Worm (Caenorhabditis elegans): ENCODE results near the gene C09B8.4.

Gene C09B8.4

DNA sequence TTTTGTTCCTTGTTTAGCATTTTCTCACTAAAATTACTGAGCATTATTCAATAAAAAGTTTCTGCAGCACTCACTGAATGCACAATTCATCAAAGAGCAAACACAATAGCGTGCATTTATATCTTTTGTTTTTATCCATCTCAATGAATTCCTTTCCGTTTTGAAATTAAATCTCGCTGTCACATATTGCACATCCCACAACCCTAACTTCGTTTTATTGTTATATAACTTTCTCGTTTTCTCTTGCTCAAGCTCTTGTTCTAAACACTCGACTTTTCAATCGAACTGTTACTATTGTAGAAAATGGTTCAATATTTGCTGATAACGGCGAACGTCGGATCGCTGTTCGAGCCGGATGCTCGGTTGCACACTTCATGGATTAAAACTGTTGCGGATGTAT is 11.4 kb upstream of the C09B8.4 start, which contains the start of gene ipp-5:
TSS of gene ipp-5 (plus strand) at position 301 of the 400 bp plus-strand sequence.
- TF ChIP-seq unc-130 (tag; optimal IDR thresholded peaks at IDR 0.05) (no peak), elt-2 (tag; optimal IDR thresholded peaks at IDR 0.05) (no peak), nhr-237 (tag; optimal IDR thresholded peaks at IDR 0.05) (no peak), irx-1 (tag; optimal IDR thresholded peaks at IDR 0.05) (no peak), nhr-90 (tag; optimal IDR thresholded peaks at IDR 0.05; ENCODE audit: poor library complexity) (no peak), lin-35 (GFP tag; optimal IDR thresholded peaks at IDR 0.05) (no peak), efl-1 (optimal IDR thresholded peaks at IDR 0.05) (no peak), efl-1 (GFP tag; optimal IDR thresholded peaks at IDR 0.05 in 1 of 2) (no peak), nhr-84 (tag; optimal IDR thresholded peaks at IDR 0.05) (no peak), pag-3 (tag; optimal IDR thresholded peaks at IDR 0.05; ENCODE audit: borderline replicate concordance, insufficient read depth) (no peak), grh-1 (GFP tag; IDR thresholded peaks at IDR 0.05) (no peak), nhr-20 (tag; optimal IDR thresholded peaks at IDR 0.05) (no peak), mef-2 (tag; optimal IDR thresholded peaks at IDR 0.05) (no peak), lin-13 (GFP tag; optimal IDR thresholded peaks at IDR 0.05) (no peak), egl-13 (tag; optimal IDR thresholded peaks at IDR 0.05) (no peak), pqm-1 (tag; optimal IDR thresholded peaks at IDR 0.05) (no peak), jun-1 (tag; optimal IDR thresholded peaks at IDR 0.05) (no peak), hpl-2 (GFP tag; optimal IDR thresholded peaks at IDR 0.05) (no peak), dsc-1 (tag; optimal IDR thresholded peaks at IDR 0.05) (no peak), ceh-63 (GFP tag; optimal IDR thresholded peaks at IDR 0.05) (no peak)

DNA sequence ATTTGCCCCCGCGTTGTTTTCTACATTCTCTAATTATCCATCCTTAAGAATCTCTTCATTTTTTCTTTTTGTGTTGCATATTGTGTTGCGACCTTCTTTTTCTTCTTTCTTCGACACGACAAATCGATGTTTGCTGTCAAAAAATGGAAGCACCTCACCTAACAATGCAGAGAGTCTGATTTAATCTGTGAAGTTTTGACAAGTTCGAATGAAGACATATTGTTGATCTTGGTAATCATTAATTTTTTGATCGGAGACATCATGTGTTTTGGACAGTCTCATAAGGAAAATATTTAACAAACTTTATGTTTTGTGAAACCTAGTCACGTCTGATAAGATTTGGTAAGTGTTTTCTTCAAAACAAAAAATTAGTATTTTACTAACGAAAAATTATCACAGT is 9.3 kb upstream of the C09B8.4 start:
- peak; percentile 49 for TF ChIP-seq lin-14 (GFP tag; optimal IDR thresholded peaks at IDR 0.05)
- peak; percentile 48 for TF ChIP-seq nhr-71 (tag; optimal IDR thresholded peaks at IDR 0.05)
- peak; percentile 84 for TF ChIP-seq nhr-85 (tag)
- TF ChIP-seq fos-1 (tag; optimal IDR thresholded peaks at IDR 0.05): no peak
- TF ChIP-seq lin-35 (GFP tag; optimal IDR thresholded peaks at IDR 0.05): peak in 1 of 2 experiments; percentile 13
- peak; percentile 16 for TF ChIP-seq snu-23 (GFP tag; optimal IDR thresholded peaks at IDR 0.05)
- no peak for TF ChIP-seq fkh-4 (tag; optimal IDR thresholded peaks at IDR 0.05; ENCODE audit: borderline replicate concordance)
- TF ChIP-seq elt-3 (tag; optimal IDR thresholded peaks at IDR 0.05): peak in 2 of 6 experiments; percentile 8 to 36
- peak; percentile 36 for TF ChIP-seq blmp-1 (tag; optimal IDR thresholded peaks at IDR 0.05)
- TF ChIP-seq nhr-20 (tag; optimal IDR thresholded peaks at IDR 0.05): peak; percentile 55
- no peak for TF ChIP-seq zip-4 (GFP tag; optimal IDR thresholded peaks at IDR 0.05)

DNA sequence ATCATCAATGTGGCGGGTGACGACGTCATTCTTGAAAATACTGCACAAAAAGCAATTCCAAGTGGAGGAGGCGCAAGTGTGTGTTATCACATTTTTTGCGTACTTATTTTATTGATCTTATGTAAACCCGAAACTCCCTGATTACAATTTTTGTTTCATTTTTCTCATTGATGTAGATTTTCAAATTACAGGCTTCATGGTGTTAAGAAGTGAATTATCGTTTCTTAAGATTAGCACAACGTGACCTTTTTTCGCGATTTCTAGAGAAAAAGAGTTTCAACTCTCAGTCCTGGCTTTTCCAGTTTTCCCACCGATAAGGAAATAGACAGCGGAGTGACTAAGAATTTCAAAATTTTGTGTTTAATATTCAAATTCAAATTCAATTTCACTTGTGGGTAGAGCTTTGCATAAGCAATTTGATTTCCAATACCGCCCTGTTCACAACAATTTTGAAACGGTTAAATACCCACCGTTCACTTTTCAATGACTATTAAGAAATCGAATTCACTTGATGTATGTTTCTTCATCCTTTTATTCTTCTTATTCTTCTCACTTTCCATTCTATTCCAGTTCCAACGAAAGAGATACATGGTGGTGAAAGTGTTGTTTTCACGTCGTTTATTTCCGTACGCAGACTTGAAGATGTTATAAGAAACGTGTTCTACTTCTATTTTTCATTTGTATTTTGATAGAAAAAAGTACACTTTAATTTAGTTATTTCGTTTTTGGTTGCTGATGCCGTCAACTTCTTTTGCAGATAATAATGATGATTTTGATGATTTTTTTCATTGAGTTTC is 7.2 kb upstream of the C09B8.4 start:
- TF ChIP-seq elt-2 (tag; optimal IDR thresholded peaks at IDR 0.05) (peak; percentile 42), xbp-1 (tag; optimal IDR thresholded peaks at IDR 0.05) (no peak), blmp-1 (tag; optimal IDR thresholded peaks at IDR 0.05) (peak; percentile 94), ama-1 (optimal IDR thresholded peaks at IDR 0.05) (no peak)

DNA sequence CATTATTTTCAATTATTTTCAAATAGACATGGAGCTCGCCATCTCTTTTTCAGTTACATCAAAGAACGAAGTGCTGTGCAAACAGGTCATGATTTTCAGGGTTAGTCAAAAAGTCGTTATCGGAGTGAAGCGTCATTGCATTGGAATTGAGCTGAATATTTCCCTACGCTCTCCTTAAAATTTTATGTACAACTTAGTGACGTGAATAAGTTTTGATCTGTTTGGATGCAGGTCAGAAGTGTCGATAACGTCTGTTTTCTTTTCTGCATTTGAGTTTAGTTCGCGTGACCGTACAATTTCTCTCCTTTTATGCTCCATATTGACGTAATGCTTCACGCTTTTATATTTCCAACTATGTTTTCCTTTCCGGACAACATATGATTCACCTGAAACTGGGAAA is 5.2 kb upstream of the C09B8.4 start:
- TF ChIP-seq nhr-85 (tag): no peak
- no peak for TF ChIP-seq mef-2 (tag; optimal IDR thresholded peaks at IDR 0.05)
- no peak for TF ChIP-seq zag-1 (tag; optimal IDR thresholded peaks at IDR 0.05)
- TF ChIP-seq ztf-11 (tag; optimal IDR thresholded peaks at IDR 0.05): no peak
- no peak for TF ChIP-seq nhr-76 (tag; optimal IDR thresholded peaks at IDR 0.05)
- no peak for TF ChIP-seq lin-15B (tag; optimal IDR thresholded peaks at IDR 0.05)
- no peak for TF ChIP-seq ceh-63 (GFP tag; optimal IDR thresholded peaks at IDR 0.05)
- TF ChIP-seq lin-14 (GFP tag; optimal IDR thresholded peaks at IDR 0.05): no peak
- TF ChIP-seq dsc-1 (tag; optimal IDR thresholded peaks at IDR 0.05): no peak
- no peak for TF ChIP-seq ceh-8 (GFP tag; optimal IDR thresholded peaks at IDR 0.05)
- no peak for TF ChIP-seq alr-1 (tag; optimal IDR thresholded peaks at IDR 0.05; ENCODE audit: borderline replicate concordance)
- TF ChIP-seq nhr-71 (tag; optimal IDR thresholded peaks at IDR 0.05): peak; percentile 34
- no peak for TF ChIP-seq ces-1 (GFP tag; optimal IDR thresholded peaks at IDR 0.05)
- TF ChIP-seq ceh-90 (tag; optimal IDR thresholded peaks at IDR 0.05): no peak
- TF ChIP-seq fkh-10 (GFP tag; optimal IDR thresholded peaks at IDR 0.05): no peak
- TF ChIP-seq nhr-237 (tag; optimal IDR thresholded peaks at IDR 0.05): no peak
- no peak for TF ChIP-seq nhr-77 (tag; optimal IDR thresholded peaks at IDR 0.05)
- TF ChIP-seq lir-3 (tag; optimal IDR thresholded peaks at IDR 0.05; ENCODE audit: poor library complexity): no peak
- TF ChIP-seq C34B4.2 (tag; optimal IDR thresholded peaks at IDR 0.05): no peak
- no peak for TF ChIP-seq lin-39 (tag; optimal IDR thresholded peaks at IDR 0.05)
- TF ChIP-seq mep-1 (tag; optimal IDR thresholded peaks at IDR 0.05): no peak
- peak; percentile 21 for TF ChIP-seq nhr-20 (tag; optimal IDR thresholded peaks at IDR 0.05)
- no peak for TF ChIP-seq F16B12.6 (tag; optimal IDR thresholded peaks at IDR 0.05)
- TF ChIP-seq xbp-1 (tag; optimal IDR thresholded peaks at IDR 0.05): no peak
